Worm (Caenorhabditis elegans) whole organism, L1 larva: ENCODE measurements around the gene fbxa-182.

Experiments
- F16B12.6 ChIP-seq: fragments of 150-350 bp; optimal IDR thresholded peaks from 2 replicates; lab custom pipeline; 2014; ENCODE audit warnings: missing biosample characterization, missing genetic modification characterization
- egl-27 ChIP-seq, 2 experiments: fragments of 150-350 bp in 1 of 2; sonication (generic microtip); optimal IDR thresholded peaks; 3 replicates each; lab custom pipeline; 2017 to 2018; ENCODE audit warnings: missing biosample characterization in 2 of 2, missing genetic modification characterization in 2 of 2, missing genetic modification reagents in 2 of 2
- irx-1 ChIP-seq: sonication (generic microtip); optimal IDR thresholded peaks from 2 replicates; lab custom pipeline; 2016; ENCODE audit warnings: missing genetic modification characterization, missing compliant biosample characterization
- lin-13 ChIP-seq: fragments of 150-350 bp; optimal IDR thresholded peaks from 2 replicates; lab custom pipeline; 2014; ENCODE audit warnings: missing biosample characterization, missing genetic modification reagents, missing genetic modification characterization
- mdl-1 ChIP-seq, 2 experiments: fragments of 150-350 bp; optimal IDR thresholded peaks; 2 replicates each; lab custom pipeline; 2014 to 2017; ENCODE audit warnings: missing biosample characterization in 2 of 2, missing genetic modification characterization in 2 of 2, inconsistent platforms in 1 of 2
- nhr-237 ChIP-seq: fragments of 150-350 bp; optimal IDR thresholded peaks from 2 replicates; lab custom pipeline; 2014; ENCODE audit warnings: missing biosample characterization, missing genetic modification characterization
- snu-23 ChIP-seq: sonication (generic microtip); optimal IDR thresholded peaks from 2 replicates; lab custom pipeline; 2016; ENCODE audit warnings: missing genetic modification characterization, missing compliant biosample characterization
- sup-37 ChIP-seq: fragments of 200-800 bp; sonication (Bioruptor generic); optimal IDR thresholded peaks from 2 replicates; lab custom pipeline; 2018; ENCODE audit warnings: mild to moderate bottlenecking, missing genetic modification characterization, missing compliant biosample characterization
- unc-86 ChIP-seq: sonication (generic microtip); optimal IDR thresholded peaks from 2 replicates; lab custom pipeline; 2016; ENCODE audit warnings: missing genetic modification characterization, missing compliant biosample characterization

DNA sequence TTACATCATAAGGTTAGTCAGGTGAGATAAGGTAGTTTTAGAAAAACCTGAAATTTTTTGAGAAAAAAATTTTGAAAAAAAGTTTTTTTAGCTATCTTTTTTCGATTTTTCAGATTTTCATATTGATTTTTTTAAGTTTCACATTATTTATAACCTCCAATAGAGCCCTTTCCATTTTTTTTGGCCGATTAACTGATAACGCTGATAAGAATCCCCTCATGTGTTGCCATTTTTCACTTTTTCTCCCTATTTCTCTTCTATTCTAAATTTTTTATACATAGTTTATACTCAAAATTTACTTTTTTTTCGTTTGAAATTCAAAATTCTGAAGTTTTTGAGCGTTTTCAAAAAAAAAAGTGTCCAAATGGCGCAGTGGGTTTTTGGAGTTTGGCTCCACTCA lies 25.6 kb upstream of the fbxa-182 start:
- no peak for TF ChIP-seq lin-13 (GFP tag; lab: Kevin White, UChicago)
- TF ChIP-seq snu-23 = no peak
- TF ChIP-seq unc-86 (tag; lab: Kevin White, UChicago) = no peak
- no peak for TF ChIP-seq egl-27 (tag; optimal IDR thresholded peaks at IDR 0.05; lab: Kevin White, UChicago)
- TF ChIP-seq irx-1 (tag; lab: Kevin White, UChicago) = no peak
- no peak for TF ChIP-seq nhr-237 (tag; lab: Kevin White, UChicago)
- no peak for TF ChIP-seq sup-37
- no peak for TF ChIP-seq mdl-1 (tag; optimal IDR thresholded peaks at IDR 0.05; lab: Kevin White, UChicago)
- TF ChIP-seq F16B12.6 (tag; lab: Kevin White, UChicago) = no peak
